Worm (Caenorhabditis elegans): Measurements from ENCODE around the gene Y47G7B.2.

Y47G7B.2 gene

DNA sequence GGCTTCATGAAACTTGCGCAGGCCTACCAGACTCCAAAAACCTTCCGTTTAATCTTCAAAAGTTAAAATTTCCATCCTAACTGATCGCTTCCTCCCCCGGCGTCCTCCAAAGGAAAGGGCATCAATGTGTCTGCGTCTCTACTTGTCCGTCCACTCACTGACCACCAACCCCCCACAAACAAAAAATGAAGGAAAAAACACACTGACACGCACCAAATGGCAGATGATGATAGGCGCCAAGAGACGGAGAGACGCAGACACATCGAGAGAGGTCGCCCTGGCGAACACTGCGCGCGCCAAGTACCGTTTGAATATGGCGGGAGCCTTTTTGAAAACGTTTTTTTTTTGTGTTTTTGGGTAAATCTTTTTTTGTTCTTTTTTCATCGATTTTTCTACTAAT, 26.9 kb upstream of the Y47G7B.2 start (continued):
- TF ChIP-seq snu-23 (GFP tag; optimal IDR thresholded peaks at IDR 0.05), result peak; percentile 33
- TF ChIP-seq nhr-71 (tag; optimal IDR thresholded peaks at IDR 0.05), result peak; percentile 44

DNA sequence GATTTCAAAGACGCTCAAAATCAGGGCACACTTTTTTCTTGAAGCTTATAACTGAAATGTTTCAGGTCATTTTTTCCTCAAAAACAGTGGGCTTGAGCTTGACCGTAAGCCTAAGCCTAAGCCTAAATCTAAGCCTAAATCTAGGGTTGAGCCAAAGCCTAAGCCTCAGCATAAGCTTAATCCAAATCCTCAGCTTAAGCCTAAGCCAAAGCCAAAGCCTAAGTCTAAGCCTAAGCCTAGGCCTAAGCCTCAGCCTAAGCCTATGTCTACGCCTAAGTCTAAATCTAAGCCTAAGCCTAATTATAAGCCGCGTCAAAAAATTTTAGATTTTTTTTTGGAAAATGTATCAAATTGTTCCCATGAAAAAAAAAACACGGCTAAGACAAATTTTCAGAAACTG, 26.5 kb upstream of the Y47G7B.2 start:
- no peak for TF ChIP-seq jun-1 (tag; optimal IDR thresholded peaks at IDR 0.05)
- TF ChIP-seq skn-1 (tag; optimal IDR thresholded peaks at IDR 0.05), result no peak

- TF ChIP-seq nhr-237 (tag; optimal IDR thresholded peaks at IDR 0.05) (no peak), ces-1 (GFP tag; optimal IDR thresholded peaks at IDR 0.05) (no peak), lin-14 (GFP tag; optimal IDR thresholded peaks at IDR 0.05) (peak; percentile 34), fkh-10 (GFP tag; optimal IDR thresholded peaks at IDR 0.05) (peak; percentile 63)
These were observed 22.8 kb upstream of the Y47G7B.2 start for ce11 chrII:2730647-2731046.

- TF ChIP-seq lin-14 (GFP tag; optimal IDR thresholded peaks at IDR 0.05), result peak; percentile 33
- peak; percentile 43 for TF ChIP-seq rnt-1 (tag; optimal IDR thresholded peaks at IDR 0.05)
- TF ChIP-seq mdl-1 (tag; optimal IDR thresholded peaks at IDR 0.05), result no peak
- TF ChIP-seq unc-62 (GFP tag; optimal IDR thresholded peaks at IDR 0.05), result no peak
- no peak for TF ChIP-seq ceh-8 (GFP tag; optimal IDR thresholded peaks at IDR 0.05)
- TF ChIP-seq nhr-71 (tag; optimal IDR thresholded peaks at IDR 0.05), result peak; percentile 0
These were observed 19.0 kb upstream of the Y47G7B.2 start for ce11 chrII:2726774-2727173.

DNA sequence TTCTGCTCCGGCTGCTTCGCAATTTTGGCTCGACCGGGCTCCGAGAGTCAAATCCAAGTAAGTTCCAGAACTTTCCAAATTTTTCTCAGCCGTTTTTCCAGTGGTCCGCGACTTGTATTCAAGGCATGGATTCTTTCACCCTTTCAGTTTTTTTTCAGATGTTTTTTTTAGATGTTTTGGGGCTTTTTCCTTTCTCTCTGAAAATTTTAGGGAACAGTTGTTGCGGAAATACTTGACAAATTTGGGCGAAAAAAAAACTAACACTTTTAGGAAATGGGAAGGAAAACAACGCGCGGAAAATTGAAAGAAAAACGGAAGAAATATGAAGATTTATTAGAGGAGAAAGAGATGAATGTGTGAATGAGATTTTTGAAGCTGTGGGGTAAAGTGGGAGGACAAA, 17.7 kb upstream of the Y47G7B.2 start, which contains the start of the genes T05A8.11 and nep-2:
TSS of gene T05A8.11 (minus strand) at position 101 of the 400 bp plus-strand sequence.
TSS of gene nep-2 (minus strand) at position 192 of the 400 bp plus-strand sequence.
- TF ChIP-seq blmp-1 (tag; optimal IDR thresholded peaks at IDR 0.05) (no peak), nhr-11 (tag; optimal IDR thresholded peaks at IDR 0.05) (no peak), lsy-2 (tag; optimal IDR thresholded peaks at IDR 0.05) (no peak), fkh-10 (GFP tag; optimal IDR thresholded peaks at IDR 0.05) (no peak), skn-1 (tag; optimal IDR thresholded peaks at IDR 0.05) (no peak), vab-15 (tag; optimal IDR thresholded peaks at IDR 0.05) (no peak), sup-37 (GFP tag; optimal IDR thresholded peaks at IDR 0.05) (no peak), nhr-85 (tag) (no peak), isw-1 (GFP tag; IDR thresholded peaks at IDR 0.05) (no peak), efl-3 (GFP tag; optimal IDR thresholded peaks at IDR 0.05) (no peak), fkh-8 (tag; optimal IDR thresholded peaks at IDR 0.05) (no peak), C04F5.9 (tag; optimal IDR thresholded peaks at IDR 0.05) (no peak), snu-23 (GFP tag; optimal IDR thresholded peaks at IDR 0.05) (no peak), ceh-90 (tag; optimal IDR thresholded peaks at IDR 0.05) (no peak)

ce11 chrII:2721992-2722391, 14.2 kb upstream of the Y47G7B.2 start:
- TF ChIP-seq nhr-237 (tag; optimal IDR thresholded peaks at IDR 0.05) (no peak), pax-3 (tag; optimal IDR thresholded peaks at IDR 0.05) (no peak), zag-1 (tag; optimal IDR thresholded peaks at IDR 0.05) (no peak), nhr-19 (GFP tag; conservative IDR thresholded peaks at IDR 0.05) (no peak), lin-39 (tag; optimal IDR thresholded peaks at IDR 0.05) (no peak), irx-1 (tag; optimal IDR thresholded peaks at IDR 0.05) (no peak), ets-5 (GFP tag; IDR thresholded peaks at IDR 0.05) (no peak), fkh-8 (tag; optimal IDR thresholded peaks at IDR 0.05) (no peak), ceh-82 (tag; optimal IDR thresholded peaks at IDR 0.05) (no peak), snpc-4 (tag; optimal IDR thresholded peaks at IDR 0.05) (no peak), ama-1 (optimal IDR thresholded peaks at IDR 0.05) (no peak), mab-9 (GFP tag; IDR thresholded peaks at IDR 0.05) (no peak), ceh-8 (GFP tag; optimal IDR thresholded peaks at IDR 0.05) (no peak), tbx-2 (tag; optimal IDR thresholded peaks at IDR 0.05) (no peak), rnt-1 (tag; optimal IDR thresholded peaks at IDR 0.05) (no peak), pqm-1 (tag; optimal IDR thresholded peaks at IDR 0.05) (no peak), lir-3 (tag; optimal IDR thresholded peaks at IDR 0.05; ENCODE audit: poor library complexity) (no peak), nhr-77 (tag; optimal IDR thresholded peaks at IDR 0.05) (no peak)
